Fruit fly (Drosophila melanogaster): Measurements from ENCODE around the gene CG43638.

The CG43638 gene

DNA sequence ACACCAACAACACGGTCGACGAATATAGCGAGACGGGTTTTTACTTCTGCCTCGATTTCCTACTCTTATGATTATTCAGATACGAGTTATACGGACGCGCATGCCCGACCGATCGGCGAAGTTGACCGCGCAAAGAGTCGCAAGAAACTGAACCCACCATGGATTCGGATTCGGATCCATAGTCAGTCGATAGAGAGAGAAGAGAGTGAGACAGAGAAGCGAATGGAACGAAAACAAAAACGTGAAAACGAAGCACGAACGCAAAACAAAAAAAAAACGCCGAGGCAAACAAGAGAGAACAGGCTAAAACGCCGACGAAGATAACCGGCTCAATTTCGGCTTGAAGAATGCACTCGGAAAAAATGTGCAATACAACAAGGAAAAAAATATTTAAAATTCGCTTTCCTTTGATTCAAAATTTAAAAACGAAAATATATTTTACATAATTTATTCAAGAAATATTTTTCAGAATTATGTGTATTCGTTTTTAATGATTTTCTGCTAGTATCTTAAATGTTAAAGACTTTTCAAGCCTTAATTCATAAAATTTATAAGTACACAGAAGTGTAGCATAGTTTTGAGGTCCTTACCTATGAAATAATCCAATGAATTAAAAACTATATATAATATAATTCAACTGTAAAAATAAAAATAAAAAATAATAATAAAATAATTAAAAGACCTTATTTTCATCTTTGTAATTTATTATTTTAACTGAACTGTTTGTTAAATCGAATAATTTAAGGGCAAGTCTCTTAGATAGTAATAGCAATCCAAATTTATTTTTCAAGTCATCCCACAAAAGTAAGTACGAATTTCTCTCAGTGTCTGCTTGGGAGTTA lies 37.5 kb downstream of the CG43638 start, which contains the start of gene Sema5c:
Gene Sema5c (minus strand): TSS at position 152 of the 842 bp plus-strand sequence.
- TF ChIP-seq Sp1 (GFP tag; optimal IDR thresholded peaks at IDR 0.05) = peak; percentile 79
- peak; percentile 91 for TF ChIP-seq Hr83 (GFP tag; optimal IDR thresholded peaks at IDR 0.05; ENCODE audit: poor library complexity, severe bottlenecking)
- peak; percentile 17 for TF ChIP-seq rgr (GFP tag; optimal IDR thresholded peaks at IDR 0.05)
- TF ChIP-seq Rel (GFP tag; optimal IDR thresholded peaks at IDR 0.05) = peak; percentile 23
- peak; percentile 56 for TF ChIP-seq Rel (tag; optimal IDR thresholded peaks at IDR 0.05)
- TF ChIP-seq tai (GFP tag; optimal IDR thresholded peaks at IDR 0.05) = no peak
- peak; percentile 47 for TF ChIP-seq OdsH (GFP tag; optimal IDR thresholded peaks at IDR 0.05)
- peak; percentile 57 for TF ChIP-seq dmrt93B (GFP tag; optimal IDR thresholded peaks at IDR 0.05)
- no peak for TF ChIP-seq GATAd (GFP tag; optimal IDR thresholded peaks at IDR 0.05)
- peak; percentile 78 for TF ChIP-seq Vsx2 (GFP tag; optimal IDR thresholded peaks at IDR 0.05; ENCODE audit: partially characterized antibody)
- TF ChIP-seq foxo (GFP tag; optimal IDR thresholded peaks at IDR 0.05) = peak; percentile 46 to 55
- TF ChIP-seq sage (GFP tag; optimal IDR thresholded peaks at IDR 0.05) = peak; percentile 30
- no peak for TF ChIP-seq pan (optimal IDR thresholded peaks at IDR 0.05)
- no peak for TF ChIP-seq N (GFP tag; optimal IDR thresholded peaks at IDR 0.05)
- TF ChIP-seq CG32264 (GFP tag; optimal IDR thresholded peaks at IDR 0.05) = no peak
- TF ChIP-seq CrebA (GFP tag; optimal IDR thresholded peaks at IDR 0.05; ENCODE audit: borderline replicate concordance) = peak; percentile 50
- TF ChIP-seq psq (GFP tag; optimal IDR thresholded peaks at IDR 0.05) = peak; percentile 95
- TF ChIP-seq sv (GFP tag; optimal IDR thresholded peaks at IDR 0.05) = peak; percentile 43
- no peak for TF ChIP-seq dsf (GFP tag; optimal IDR thresholded peaks at IDR 0.05; ENCODE audit: borderline replicate concordance)
- no peak for TF ChIP-seq CG9705 (GFP tag; optimal IDR thresholded peaks at IDR 0.05)
- TF ChIP-seq lola (GFP tag; optimal IDR thresholded peaks at IDR 0.05) = no peak
- peak; percentile 42 for TF ChIP-seq fru (GFP tag; optimal IDR thresholded peaks at IDR 0.05)
- TF ChIP-seq usp (GFP tag; optimal IDR thresholded peaks at IDR 0.05) = no peak
- no peak for TF ChIP-seq Hr78 (GFP tag; optimal IDR thresholded peaks at IDR 0.05)
- peak in 1 of 2 experiments; percentile 66 for TF ChIP-seq dl (GFP tag; optimal IDR thresholded peaks at IDR 0.05; ENCODE audit: insufficient read depth in 1 of 2, partially characterized antibody in 2 of 2)
- no peak for TF ChIP-seq Mio (GFP tag; optimal IDR thresholded peaks at IDR 0.05)
- peak; percentile 77 for TF ChIP-seq HLH106 (tag; optimal IDR thresholded peaks at IDR 0.05)
- peak; percentile 32 for TF ChIP-seq Dif (GFP tag; optimal IDR thresholded peaks at IDR 0.05; ENCODE audit: partially characterized antibody)
- TF ChIP-seq Myc (optimal IDR thresholded peaks at IDR 0.05) = no peak
- TF ChIP-seq h (GFP tag; optimal IDR thresholded peaks at IDR 0.05) = peak; percentile 20
- TF ChIP-seq woc (GFP tag; optimal IDR thresholded peaks at IDR 0.05) = peak; percentile 18
- no peak for TF ChIP-seq Dfd (GFP tag; optimal IDR thresholded peaks at IDR 0.05)
- peak; percentile 47 for TF ChIP-seq br (GFP tag; optimal IDR thresholded peaks at IDR 0.05)
- peak; percentile 33 for TF ChIP-seq Hnf4 (GFP tag; optimal IDR thresholded peaks at IDR 0.05)
- no peak for TF ChIP-seq Abd-B (GFP tag; optimal IDR thresholded peaks at IDR 0.05)
- TF ChIP-seq brk (GFP tag; optimal IDR thresholded peaks at IDR 0.05) = peak; percentile 2
- TF ChIP-seq Jra (GFP tag; optimal IDR thresholded peaks at IDR 0.05) = no peak
- peak; percentile 27 for TF ChIP-seq jim (GFP tag; optimal IDR thresholded peaks at IDR 0.05)
- TF ChIP-seq ey (GFP tag; optimal IDR thresholded peaks at IDR 0.05) = no peak

DNA sequence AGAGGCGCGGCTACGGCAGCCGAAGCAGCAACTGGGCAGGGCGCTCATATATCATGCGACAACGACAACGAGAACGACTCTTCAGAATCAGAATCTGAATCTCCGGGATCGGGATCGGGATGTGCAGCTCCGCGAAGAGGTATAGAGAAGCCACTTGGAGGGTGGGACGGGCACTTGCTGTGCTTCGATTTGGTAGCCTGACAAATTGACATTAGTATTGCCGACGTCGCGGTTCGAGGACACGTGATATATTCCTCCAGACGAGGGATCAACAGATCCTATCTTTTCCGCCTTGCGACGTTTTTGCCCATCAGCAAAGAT lies 38.1 kb downstream of the CG43638 start:
- TF ChIP-seq fru (GFP tag; optimal IDR thresholded peaks at IDR 0.05) (no peak), dl (GFP tag; optimal IDR thresholded peaks at IDR 0.05; ENCODE audit: insufficient read depth in 1 of 2, partially characterized antibody in 2 of 2) (no peak), Dfd (GFP tag; optimal IDR thresholded peaks at IDR 0.05) (no peak), br (GFP tag; optimal IDR thresholded peaks at IDR 0.05) (no peak), psq (GFP tag; optimal IDR thresholded peaks at IDR 0.05) (no peak), Abd-B (GFP tag; optimal IDR thresholded peaks at IDR 0.05) (no peak), Hnf4 (GFP tag; optimal IDR thresholded peaks at IDR 0.05) (no peak), brk (GFP tag; optimal IDR thresholded peaks at IDR 0.05) (no peak), Hr83 (GFP tag; optimal IDR thresholded peaks at IDR 0.05; ENCODE audit: poor library complexity, severe bottlenecking) (no peak), HLH106 (tag; optimal IDR thresholded peaks at IDR 0.05) (no peak), Myc (optimal IDR thresholded peaks at IDR 0.05) (no peak), jim (GFP tag; optimal IDR thresholded peaks at IDR 0.05) (no peak), OdsH (GFP tag; optimal IDR thresholded peaks at IDR 0.05) (no peak), Rel (GFP tag; optimal IDR thresholded peaks at IDR 0.05) (no peak), Rel (tag; optimal IDR thresholded peaks at IDR 0.05) (no peak), ey (GFP tag; optimal IDR thresholded peaks at IDR 0.05) (no peak), GATAd (GFP tag; optimal IDR thresholded peaks at IDR 0.05) (no peak), lola (GFP tag; optimal IDR thresholded peaks at IDR 0.05) (no peak)

Measured in whole organism, wandering third instar larva.